Worm (Caenorhabditis elegans): Measurements from ENCODE around the gene C32A9.1.
"Not testable (repeated sequence)": the region's sequence is repeated elsewhere in the genome, so short reads cannot be mapped to it uniquely, and the experiment has no call there.

C32A9.1 gene

DNA sequence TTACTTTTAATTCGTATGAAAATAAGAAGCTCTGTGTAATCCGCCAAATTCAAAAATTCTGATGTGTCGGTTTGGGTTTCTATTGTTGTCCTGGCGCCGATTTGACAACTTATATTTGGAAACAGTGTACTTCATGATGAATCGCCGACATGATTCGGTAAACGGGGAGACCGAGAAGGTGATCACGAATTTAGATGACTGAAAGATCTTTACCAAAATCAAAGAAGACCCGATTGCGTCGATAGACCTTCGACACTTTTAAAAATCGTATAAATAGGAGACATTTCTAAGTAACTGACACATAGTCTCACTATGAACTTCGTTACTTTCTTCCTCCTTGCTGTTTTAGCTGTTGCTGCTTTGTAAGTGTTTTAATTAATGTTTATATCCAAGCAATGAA lies 42.5 kb upstream of the C32A9.1 start, which contains the start of gene fip-5:
Gene fip-5 (plus strand): TSS at position 312 of the 400 bp plus-strand sequence.
- TF ChIP-seq aha-1 (tag), result peak; percentile 0
- TF ChIP-seq Y5F2A.4 (GFP tag; optimal IDR thresholded peaks at IDR 0.05), result no peak
- peak in 1 of 2 experiments; percentile 90 for TF ChIP-seq unc-62 (GFP tag; optimal IDR thresholded peaks at IDR 0.05 in 1 of 2)
- no peak for TF ChIP-seq unc-62 (tag; optimal IDR thresholded peaks at IDR 0.05)
- TF ChIP-seq nhr-111 (GFP tag; optimal IDR thresholded peaks at IDR 0.05), result no peak

DNA sequence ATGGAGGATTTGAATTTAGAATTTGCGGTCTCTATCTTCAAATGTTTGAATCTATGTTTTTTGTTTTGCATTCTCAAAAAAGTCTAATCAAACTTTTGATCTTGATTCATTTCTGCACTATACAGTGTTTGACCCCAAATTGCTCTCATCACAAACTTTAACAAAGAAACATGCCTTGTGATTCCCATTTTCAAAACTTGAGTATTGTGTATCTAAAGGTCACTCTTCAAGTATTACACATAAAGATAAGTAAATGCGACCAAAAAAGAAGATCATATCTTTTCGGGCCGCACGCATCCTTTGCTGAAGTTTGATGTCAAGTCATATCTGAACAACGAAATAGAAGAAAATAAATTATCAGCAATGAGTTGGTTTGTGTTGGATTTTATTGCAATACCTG lies 42.0 kb upstream of the C32A9.1 start:
- TF ChIP-seq nhr-48 (tag; optimal IDR thresholded peaks at IDR 0.05) (peak; percentile 18), ces-1 (GFP tag; optimal IDR thresholded peaks at IDR 0.05) (no peak), hlh-30 (tag; optimal IDR thresholded peaks at IDR 0.05; ENCODE audit: insufficient read depth) (peak; percentile 2)

DNA sequence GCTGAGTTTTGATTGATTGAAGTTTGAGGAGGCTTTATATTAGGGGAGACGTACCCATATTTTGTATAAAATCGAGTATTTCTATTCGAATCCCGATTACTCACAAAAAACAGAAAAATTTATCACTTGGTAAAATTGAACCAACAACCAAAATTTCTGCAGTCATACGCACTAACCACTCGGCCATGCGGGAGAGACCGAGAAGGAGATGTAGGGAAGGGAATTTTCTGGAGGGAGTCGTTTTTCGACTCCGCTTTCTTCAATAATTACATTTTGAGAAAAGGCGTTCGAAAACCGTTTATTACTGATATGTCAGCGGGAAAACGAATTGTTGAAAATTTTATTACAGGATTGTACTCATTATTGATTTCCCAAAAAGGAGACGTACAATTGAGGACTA lies 39.0 kb upstream of the C32A9.1 start:
- peak; percentile 57 for TF ChIP-seq hmg-1.1 (GFP tag; IDR thresholded peaks at IDR 0.05)
- TF ChIP-seq dmd-6 (GFP tag; IDR thresholded peaks at IDR 0.05), result 0 out of 2 replicates have a peak, but pooled peaks have one; percentile 24
- TF ChIP-seq F26F4.8 (GFP tag; conservative IDR thresholded peaks at IDR 0.05), result peak; percentile 78
- 0 out of 2 replicates have a peak, but pooled peaks have one; percentile 32 for TF ChIP-seq madf-9 (GFP tag; conservative IDR thresholded peaks at IDR 0.05)
- peak; percentile 77; the same call in 1 of the 2 replicates for TF ChIP-seq pha-4 (GFP tag; IDR thresholded peaks at IDR 0.05)
- not testable (repeated sequence) for TF ChIP-seq pha-4 (tag; optimal IDR thresholded peaks at IDR 0.05)
- peak; percentile 69 to 82; a peak in 2 of 4 replicates for TF ChIP-seq madf-5 (GFP tag; IDR thresholded peaks at IDR 0.05)

DNA sequence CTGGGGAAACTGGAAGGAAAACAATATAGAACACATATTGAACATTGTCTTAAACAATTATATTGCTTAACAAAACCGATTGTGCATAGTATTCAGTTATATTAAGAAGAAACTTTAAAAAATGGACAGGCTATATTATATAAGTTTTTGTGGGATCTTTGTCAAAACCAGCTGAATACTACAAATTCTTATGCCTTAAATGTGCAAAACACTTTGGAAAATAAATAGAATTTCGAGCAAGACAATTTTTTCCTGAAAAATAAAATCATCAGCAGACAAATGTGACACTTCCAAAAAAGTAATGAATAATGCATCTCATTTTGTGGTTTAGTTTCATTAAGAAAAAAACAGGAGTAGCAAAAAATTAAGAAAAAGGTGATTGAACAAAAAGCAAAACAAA lies 37.5 kb upstream of the C32A9.1 start:
- peak; percentile 92 for TF ChIP-seq aha-1 (tag)
- no peak for TF ChIP-seq set-16 (GFP tag; IDR thresholded peaks at IDR 0.05)

DNA sequence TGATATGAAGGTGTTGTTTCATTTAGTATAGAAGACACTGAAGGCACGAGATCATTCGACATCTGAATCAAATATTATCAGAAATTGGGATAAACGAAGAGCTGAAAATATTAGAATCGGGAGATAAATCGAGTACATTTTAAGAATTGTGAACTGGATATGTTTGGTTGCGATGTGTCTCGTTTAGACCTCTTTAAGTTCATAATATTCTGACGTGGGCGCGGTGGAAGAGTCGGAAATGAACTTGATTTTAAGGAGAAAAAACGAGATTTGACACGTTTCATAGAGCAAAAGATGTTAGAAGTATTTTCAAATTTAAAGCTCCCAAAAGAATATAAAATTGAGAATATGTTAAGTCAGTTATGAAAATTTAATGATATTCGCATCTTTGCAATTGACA lies 25.7 kb upstream of the C32A9.1 start, which contains the start of gene npr-6:
Gene npr-6 (minus strand): TSS at position 101 of the 400 bp plus-strand sequence.
- no peak for TF ChIP-seq hif-1 (tag; optimal IDR thresholded peaks at IDR 0.05)
- no peak for TF ChIP-seq rbr-2 (tag; optimal IDR thresholded peaks at IDR 0.05)
- no peak for TF ChIP-seq dmd-9 (GFP tag; IDR thresholded peaks at IDR 0.05)
- no peak for TF ChIP-seq sdz-12 (GFP tag; optimal IDR thresholded peaks at IDR 0.05)
- TF ChIP-seq Y75B8A.6 (GFP tag; IDR thresholded peaks at IDR 0.05), result no peak
- TF ChIP-seq zfp-2 (tag; optimal IDR thresholded peaks at IDR 0.05), result no peak

DNA sequence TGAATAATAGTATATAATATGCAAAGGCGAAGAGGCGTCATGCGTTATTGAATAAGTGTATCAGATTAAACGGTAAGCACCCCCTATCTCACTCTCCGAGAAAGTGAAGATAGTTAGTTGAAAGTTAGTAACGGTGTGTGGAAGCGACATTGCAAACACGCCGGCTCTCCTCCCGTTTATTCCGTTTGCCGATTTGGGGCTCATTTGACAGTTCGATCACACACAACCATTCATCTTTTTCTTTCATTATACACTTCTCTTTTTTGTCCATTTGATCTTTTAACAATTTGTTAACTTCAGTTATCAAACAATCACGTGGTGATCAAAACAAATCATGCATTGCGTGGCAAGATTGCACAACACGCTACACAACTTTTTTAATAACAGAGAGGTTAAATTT lies 19.4 kb upstream of the C32A9.1 start, which contains the start of gene slc-9B.1:
Gene slc-9B.1 (plus strand): TSS at position 301 of the 400 bp plus-strand sequence.
- TF ChIP-seq nhr-6 (tag; optimal IDR thresholded peaks at IDR 0.05) (no peak), F37D6.2 (tag; optimal IDR thresholded peaks at IDR 0.05) (no peak), pqm-1 (tag; optimal IDR thresholded peaks at IDR 0.05) (no peak), jun-1 (tag; optimal IDR thresholded peaks at IDR 0.05) (no peak), Y48G9A.11 (GFP tag; IDR thresholded peaks at IDR 0.05) (no peak), hlh-30 (tag; optimal IDR thresholded peaks at IDR 0.05; ENCODE audit: insufficient read depth) (no peak)

DNA sequence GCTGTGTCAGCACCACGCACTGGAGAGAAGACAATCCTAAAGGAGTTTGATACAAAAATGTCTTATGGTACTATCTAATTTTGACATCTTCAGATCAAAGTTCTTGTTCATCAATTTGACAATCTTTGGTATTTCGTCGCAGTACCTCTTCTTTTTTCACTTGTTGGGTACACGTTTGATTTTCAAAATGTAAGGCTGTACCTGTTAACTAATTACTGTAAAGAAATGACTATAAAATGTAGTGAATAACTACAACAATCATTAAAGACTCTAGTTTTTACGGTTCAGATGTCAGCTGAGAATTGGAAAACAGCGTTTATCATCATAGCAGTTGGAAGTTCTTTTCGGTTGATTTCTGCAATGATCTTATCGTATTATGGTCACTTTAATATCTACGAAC lies 17.2 kb upstream of the C32A9.1 start:
- TF ChIP-seq madf-9 (GFP tag; conservative IDR thresholded peaks at IDR 0.05) (no peak), nhr-28 (tag; optimal IDR thresholded peaks at IDR 0.05) (peak; percentile 39)

DNA sequence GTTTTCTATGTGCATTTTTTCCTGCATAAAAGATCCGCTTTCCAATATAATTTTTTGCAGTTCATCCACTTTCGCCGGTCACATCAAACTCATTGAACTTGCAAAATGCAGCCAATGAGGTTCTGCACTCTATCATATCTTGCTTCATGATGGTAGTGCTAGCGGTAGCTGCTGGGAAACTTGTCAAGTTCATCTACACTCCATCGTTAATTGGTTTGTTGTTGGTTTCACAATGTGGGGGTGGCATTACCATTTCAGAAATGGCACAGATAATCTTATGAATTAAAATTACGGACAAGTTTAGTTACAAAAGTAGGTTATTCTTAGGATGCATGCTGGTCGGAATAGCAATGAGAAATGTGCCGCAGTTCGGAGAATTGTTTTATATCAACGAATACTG lies 14.5 kb upstream of the C32A9.1 start:
- TF ChIP-seq aly-2 (tag; optimal IDR thresholded peaks at IDR 0.05) (no peak), lsy-2 (tag; optimal IDR thresholded peaks at IDR 0.05) (no peak), aha-1 (tag) (peak; percentile 93), nhr-28 (tag; optimal IDR thresholded peaks at IDR 0.05) (no peak), ceh-62 (tag; optimal IDR thresholded peaks at IDR 0.05) (no peak)

All from whole organism, L4 larva.